Fruit fly (Drosophila melanogaster) whole organism: Measurements from ENCODE around the gene CG43049.

ENCODE experiments used
- CG8478 ChIP-seq: fragments of >200 bp; optimal IDR thresholded peaks from 2 replicates; lab custom pipeline; 2018; ENCODE audit warnings: inconsistent platforms
- Dll ChIP-seq: fragments of >200 bp; optimal IDR thresholded peaks from 2 replicates; lab custom pipeline; 2017
- EcR ChIP-seq, 2 experiments: fragments of >200 bp; optimal IDR thresholded peaks; 2 replicates each; lab custom pipeline; 2017; ENCODE audit warnings: missing biosample characterization in 2 of 2, missing genetic modification characterization in 2 of 2, missing genetic modification reagents in 2 of 2
- pan ChIP-seq: fragments of >200 bp; optimal IDR thresholded peaks from 2 replicates; lab custom pipeline; 2017
- psq ChIP-seq: fragments of >200 bp; optimal IDR thresholded peaks from 2 replicates; lab custom pipeline; 2017
- usp ChIP-seq: fragments of >200 bp; optimal IDR thresholded peaks from 2 replicates; lab custom pipeline; 2017; ENCODE audit warnings: missing biosample characterization, missing genetic modification characterization, mixed read lengths

DNA sequence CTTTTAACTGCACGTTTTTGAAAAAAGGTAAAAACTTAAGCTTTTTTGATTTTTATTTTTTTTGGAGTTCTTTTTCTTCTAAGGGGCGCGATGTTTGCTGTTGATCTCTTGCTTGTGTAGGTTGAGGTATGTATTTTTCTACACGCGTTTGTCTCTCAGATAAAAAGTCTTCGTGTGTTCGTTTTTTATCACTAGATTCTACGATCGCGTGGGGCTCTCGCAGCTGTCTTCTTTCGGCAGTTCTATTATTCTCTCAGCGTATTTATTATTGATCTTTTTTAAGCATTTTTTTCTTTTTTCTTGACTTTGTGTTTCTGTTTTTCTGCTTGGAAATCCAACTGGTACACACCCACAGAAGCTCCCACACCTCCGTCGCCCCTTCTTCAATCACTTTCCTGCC, 29.8 kb upstream of the CG43049 start:
- TF ChIP-seq psq (no peak), CG8478 (lab: Kevin White, UChicago) (no peak), Dll (lab: Kevin White, UChicago) (no peak), pan (lab: Kevin White, UChicago) (no peak), usp (GFP tag; lab: Kevin White, UChicago) (no peak), EcR (GFP tag; optimal IDR thresholded peaks at IDR 0.05; lab: Kevin White, UChicago) (no peak)
